Fruit fly (Drosophila melanogaster): ENCODE measurements around the gene ppk27.

Gene ppk27

dm6 chr3L:3778463-3778862, 23.5 kb upstream of the ppk27 start (continued):
- no peak for TF ChIP-seq Gug (GFP tag; IDR thresholded peaks at IDR 0.05)
- TF ChIP-seq CG34406 (GFP tag; optimal IDR thresholded peaks at IDR 0.05), result peak; percentile 34
- TF ChIP-seq CG3919 (GFP tag; optimal IDR thresholded peaks at IDR 0.05), result no peak
- TF ChIP-seq OdsH (GFP tag; optimal IDR thresholded peaks at IDR 0.05), result peak; percentile 16
- TF ChIP-seq cyc (GFP tag; optimal IDR thresholded peaks at IDR 0.05), result peak; percentile 20
- TF ChIP-seq CG11294 (GFP tag; IDR thresholded peaks at IDR 0.05), result no peak
- TF ChIP-seq CG11762 (GFP tag; optimal IDR thresholded peaks at IDR 0.05; ENCODE audit: insufficient read depth), result no peak
- TF ChIP-seq CG6854 (GFP tag; optimal IDR thresholded peaks at IDR 0.05), result no peak
- no peak for TF ChIP-seq Blimp-1 (GFP tag; optimal IDR thresholded peaks at IDR 0.05)
- no peak for TF ChIP-seq CG4318 (GFP tag; optimal IDR thresholded peaks at IDR 0.05)
- no peak for TF ChIP-seq CG16779 (tag; optimal IDR thresholded peaks at IDR 0.05)
- no peak for TF ChIP-seq Ets96B (tag; optimal IDR thresholded peaks at IDR 0.05)
- no peak for TF ChIP-seq pdm3 (GFP tag; optimal IDR thresholded peaks at IDR 0.05)
- peak; percentile 69 for TF ChIP-seq topi (GFP tag; optimal IDR thresholded peaks at IDR 0.05)
- TF ChIP-seq CG10669 (GFP tag; optimal IDR thresholded peaks at IDR 0.05), result no peak
- peak; percentile 43 for TF ChIP-seq CG32006 (GFP tag; optimal IDR thresholded peaks at IDR 0.05)
- TF ChIP-seq fkh (GFP tag; optimal IDR thresholded peaks at IDR 0.05), result no peak
- no peak for TF ChIP-seq Ets21C (GFP tag; optimal IDR thresholded peaks at IDR 0.05)
- 0 out of 3 replicates have a peak, but pooled peaks have one; percentile 15 for TF ChIP-seq eg (GFP tag; IDR thresholded peaks at IDR 0.05)
- TF ChIP-seq dac (GFP tag; optimal IDR thresholded peaks at IDR 0.05), result no peak
- no peak for TF ChIP-seq CG3032 (tag; optimal IDR thresholded peaks at IDR 0.05)
- no peak for TF ChIP-seq Eip75B (GFP tag; optimal IDR thresholded peaks at IDR 0.05)
- TF ChIP-seq Smox (GFP tag; optimal IDR thresholded peaks at IDR 0.05), result peak; percentile 11
- TF ChIP-seq fd85E (GFP tag; optimal IDR thresholded peaks at IDR 0.05), result no peak
- peak; percentile 55; the same call in 1 of the 2 replicates for TF ChIP-seq CG15336 (GFP tag; IDR thresholded peaks at IDR 0.05)
- peak; percentile 13 for TF ChIP-seq Sox14 (GFP tag; optimal IDR thresholded peaks at IDR 0.05)

DNA sequence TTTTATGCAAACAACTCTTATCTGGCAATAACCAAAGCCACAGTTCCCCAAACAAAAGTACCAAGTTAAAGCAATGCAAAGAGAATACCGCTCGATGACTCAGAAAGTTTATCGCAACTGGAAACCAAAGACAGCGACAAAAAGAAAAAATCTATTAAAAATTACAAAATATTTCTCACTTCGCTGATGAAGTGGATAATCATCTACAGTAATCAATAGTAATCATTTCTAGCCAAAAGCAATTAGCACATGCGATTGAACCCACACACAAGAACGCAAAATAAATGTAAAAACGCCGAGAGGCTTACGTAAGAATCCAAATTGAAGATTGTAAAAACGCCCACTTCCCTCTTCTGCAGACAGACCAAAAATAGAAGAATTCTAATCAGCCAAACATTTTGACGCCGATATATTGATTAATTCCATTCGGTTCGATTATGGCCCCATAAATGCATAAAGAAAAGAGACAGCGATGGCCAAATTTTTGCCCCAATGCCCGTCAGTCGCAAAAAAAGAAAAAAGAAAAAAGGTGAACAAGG, 21.6 kb upstream of the ppk27 start:
- TF ChIP-seq vri (GFP tag; optimal IDR thresholded peaks at IDR 0.05) (peak; percentile 92), net (GFP tag; optimal IDR thresholded peaks at IDR 0.05) (no peak)

DNA sequence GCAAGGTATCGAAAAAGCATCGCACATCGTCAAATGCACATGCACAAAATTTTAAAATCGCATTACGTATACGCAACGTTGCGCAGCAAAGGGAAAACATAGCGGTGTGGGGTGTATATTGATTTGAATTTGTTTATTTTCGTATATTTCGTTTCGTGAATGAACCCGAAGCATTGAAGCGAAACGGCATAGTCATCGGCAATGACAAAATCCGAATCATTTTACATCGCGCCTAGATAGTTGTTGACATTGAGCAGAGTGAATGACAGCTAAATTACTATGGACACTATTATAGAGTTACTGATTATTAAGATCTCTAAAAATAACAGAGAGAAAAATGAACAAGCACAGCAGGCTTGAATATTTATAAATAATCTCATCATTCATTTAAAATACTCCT, 18.3 kb upstream of the ppk27 start:
- TF ChIP-seq CG9139 (GFP tag; optimal IDR thresholded peaks at IDR 0.05), result no peak
- TF ChIP-seq achi (GFP tag; optimal IDR thresholded peaks at IDR 0.05), result no peak
- TF ChIP-seq Hr4 (GFP tag; optimal IDR thresholded peaks at IDR 0.05), result no peak
- TF ChIP-seq CG7368 (GFP tag; optimal IDR thresholded peaks at IDR 0.05), result no peak
- no peak for TF ChIP-seq lz (GFP tag; optimal IDR thresholded peaks at IDR 0.05)

- TF ChIP-seq Eip75B (GFP tag; optimal IDR thresholded peaks at IDR 0.05), result no peak
- TF ChIP-seq esn (GFP tag; optimal IDR thresholded peaks at IDR 0.05), result peak; percentile 46
- TF ChIP-seq Hr39 (GFP tag; optimal IDR thresholded peaks at IDR 0.05), result peak; percentile 33
- TF ChIP-seq acj6 (GFP tag; optimal IDR thresholded peaks at IDR 0.05), result peak; percentile 39
- no peak for TF ChIP-seq CG7368 (GFP tag; optimal IDR thresholded peaks at IDR 0.05)
- TF ChIP-seq CG6854 (GFP tag; optimal IDR thresholded peaks at IDR 0.05), result no peak
- TF ChIP-seq lz (GFP tag; optimal IDR thresholded peaks at IDR 0.05), result peak; percentile 27
- no peak for TF ChIP-seq CG1621 (tag; optimal IDR thresholded peaks at IDR 0.05)
- TF ChIP-seq dsx (GFP tag; optimal IDR thresholded peaks at IDR 0.05; ENCODE audit: poor library complexity, severe bottlenecking), result no peak
- TF ChIP-seq Sox15 (GFP tag; optimal IDR thresholded peaks at IDR 0.05), result no peak
- TF ChIP-seq CG6276 (GFP tag; optimal IDR thresholded peaks at IDR 0.05), result no peak
- no peak for TF ChIP-seq CG3032 (tag; optimal IDR thresholded peaks at IDR 0.05)
- TF ChIP-seq CG31627 (GFP tag; optimal IDR thresholded peaks at IDR 0.05), result peak; percentile 43
- TF ChIP-seq fd85E (GFP tag; optimal IDR thresholded peaks at IDR 0.05), result no peak
- peak; percentile 24 for TF ChIP-seq CG4318 (GFP tag; optimal IDR thresholded peaks at IDR 0.05)
- peak; percentile 74; the same call in 2 of the 3 replicates for TF ChIP-seq eg (GFP tag; IDR thresholded peaks at IDR 0.05)
- TF ChIP-seq CG9139 (GFP tag; optimal IDR thresholded peaks at IDR 0.05), result no peak
- TF ChIP-seq Ets21C (GFP tag; optimal IDR thresholded peaks at IDR 0.05), result peak; percentile 14
- no peak for TF ChIP-seq CG10631 (GFP tag; optimal IDR thresholded peaks at IDR 0.05)
- TF ChIP-seq Sox102F (GFP tag; optimal IDR thresholded peaks at IDR 0.05), result peak; percentile 50
- TF ChIP-seq vri (GFP tag; optimal IDR thresholded peaks at IDR 0.05), result peak; percentile 3
- no peak for TF ChIP-seq CG11902 (GFP tag; optimal IDR thresholded peaks at IDR 0.05)
- no peak for TF ChIP-seq CG8319 (GFP tag; optimal IDR thresholded peaks at IDR 0.05)
Observed at dm6 chr3L:3772284-3772987, 17.4 kb upstream of the ppk27 start.

Data from whole organism, prepupa.